Worm (Caenorhabditis elegans) whole organism, L1 larva: ENCODE data around the gene btb-5.

Experiments used
- C16A3.4 ChIP-seq: fragments of 150-350 bp; optimal IDR thresholded peaks from 2 replicates; lab custom pipeline; 2014; ENCODE audit warnings: missing biosample characterization, missing genetic modification characterization
- aha-1 ChIP-seq: fragments of 150-350 bp; optimal IDR thresholded peaks from 2 replicates; lab custom pipeline; 2014; ENCODE audit warnings: missing biosample characterization, missing genetic modification characterization
- alr-1 ChIP-seq: fragments of 200-800 bp; sonication (Bioruptor generic); optimal IDR thresholded peaks from 2 replicates; lab custom pipeline; 2018; ENCODE audit warnings: borderline replicate concordance, mild to moderate bottlenecking, missing genetic modification characterization, missing compliant biosample characterization
- blmp-1 ChIP-seq: fragments of 150-350 bp; optimal IDR thresholded peaks from 2 replicates; lab custom pipeline; 2014; ENCODE audit warnings: missing biosample characterization, missing genetic modification characterization
- ceh-82 ChIP-seq, 3 experiments: fragments of 150-350 bp in 1 of 3; sonication (generic microtip) in 2 of 3; optimal IDR thresholded peaks; 2 replicates each; lab custom pipeline; 2014 to 2017; ENCODE audit warnings: missing biosample characterization in 3 of 3, missing genetic modification characterization in 3 of 3
- efl-1 ChIP-seq, 4 experiments: fragments of 150-350 bp; optimal IDR thresholded peaks in 3 of 4; peaks in 1 of 4; 1 replicate in 1 of 4; 2 replicates in 3 of 4; lab custom pipeline; 2014; ENCODE audit warnings: missing biosample characterization in 2 of 4, missing genetic modification characterization in 2 of 4, missing genetic modification reagents in 2 of 4
- egl-27 ChIP-seq, 2 experiments: fragments of 150-350 bp in 1 of 2; sonication (generic microtip); optimal IDR thresholded peaks; 3 replicates each; lab custom pipeline; 2017 to 2018; ENCODE audit warnings: missing biosample characterization in 2 of 2, missing genetic modification characterization in 2 of 2, missing genetic modification reagents in 2 of 2
- elt-2 ChIP-seq: sonication (generic microtip); optimal IDR thresholded peaks from 2 replicates; lab custom pipeline; 2016; ENCODE audit warnings: missing genetic modification characterization, mild to moderate bottlenecking, inconsistent platforms, missing compliant biosample characterization, missing genetic modification reagents
- elt-3 ChIP-seq, 6 experiments: fragments of 150-350 bp in 1 of 6; sonication (generic microtip); optimal IDR thresholded peaks; 2 replicates each; lab custom pipeline; 2017 to 2018; ENCODE audit warnings: missing biosample characterization in 6 of 6, missing genetic modification characterization in 6 of 6, inconsistent platforms in 1 of 6
- ets-5 ChIP-seq: fragments of 200-800 bp; sonication (Bioruptor generic); IDR thresholded peaks from 2 replicates; pipeline ENCODE4 v1.3.6; 2022; ENCODE audit warnings: missing genetic modification characterization, missing compliant biosample characterization
- fkh-4 ChIP-seq: sonication (generic microtip); optimal IDR thresholded peaks from 2 replicates; lab custom pipeline; 2016; ENCODE audit warnings: missing compliant biosample characterization, missing genetic modification characterization, borderline replicate concordance
- fkh-8 ChIP-seq: sonication (generic microtip); optimal IDR thresholded peaks from 2 replicates; lab custom pipeline; 2016; ENCODE audit warnings: mild to moderate bottlenecking, missing genetic modification characterization, missing compliant biosample characterization
- grh-1 ChIP-seq: fragments of 200-800 bp; sonication (Bioruptor generic); IDR thresholded peaks from 2 replicates; pipeline ENCODE4 v1.3.6; 2022; ENCODE audit warnings: missing genetic modification reagents, missing genetic modification characterization, missing compliant biosample characterization
- lin-14 ChIP-seq: fragments of 200-800 bp; sonication (Bioruptor generic); optimal IDR thresholded peaks from 2 replicates; lab custom pipeline; 2018; ENCODE audit warnings: mild to moderate bottlenecking, missing genetic modification characterization, moderate library complexity, missing compliant biosample characterization
- lin-15B ChIP-seq: fragments of 150-350 bp; sonication (generic microtip); optimal IDR thresholded peaks from 3 replicates; lab custom pipeline; 2014; ENCODE audit warnings: missing biosample characterization, missing genetic modification characterization
- lin-35 ChIP-seq, 2 experiments: fragments of 150-350 bp; optimal IDR thresholded peaks; 2 replicates each; lab custom pipeline; 2014; ENCODE audit warnings: missing biosample characterization in 2 of 2, missing genetic modification characterization in 2 of 2, missing genetic modification reagents in 2 of 2
- lir-3 ChIP-seq: sonication (generic microtip); optimal IDR thresholded peaks from 2 replicates; lab custom pipeline; 2016; ENCODE audit warnings: mild to moderate bottlenecking, missing genetic modification characterization, moderate library complexity, missing compliant biosample characterization; ENCODE audit not compliant: poor library complexity
- lsy-2 ChIP-seq, 2 experiments: fragments of 150-350 bp; optimal IDR thresholded peaks; 2 replicates each; lab custom pipeline; 2014; ENCODE audit warnings: missing biosample characterization in 2 of 2, missing genetic modification characterization in 2 of 2
- mdl-1 ChIP-seq, 2 experiments: fragments of 150-350 bp; optimal IDR thresholded peaks; 2 replicates each; lab custom pipeline; 2014 to 2017; ENCODE audit warnings: missing biosample characterization in 2 of 2, missing genetic modification characterization in 2 of 2, inconsistent platforms in 1 of 2
- nhr-11 ChIP-seq: fragments of 150-350 bp; optimal IDR thresholded peaks from 2 replicates; lab custom pipeline; 2014; ENCODE audit warnings: missing biosample characterization, missing genetic modification characterization
- nhr-19 ChIP-seq: fragments of 200-800 bp; sonication (Bioruptor generic); conservative IDR thresholded peaks from 2 replicates; pipeline ENCODE4 v1.3.6; 2022; ENCODE audit warnings: missing genetic modification characterization, missing compliant biosample characterization
- nhr-20 ChIP-seq: sonication (generic microtip); optimal IDR thresholded peaks from 2 replicates; lab custom pipeline; 2016; ENCODE audit warnings: mild to moderate bottlenecking, missing genetic modification characterization, missing compliant biosample characterization
- nhr-237 ChIP-seq: fragments of 150-350 bp; optimal IDR thresholded peaks from 2 replicates; lab custom pipeline; 2014; ENCODE audit warnings: missing biosample characterization, missing genetic modification characterization
- nhr-28 ChIP-seq: fragments of 150-350 bp; optimal IDR thresholded peaks from 2 replicates; lab custom pipeline; 2014; ENCODE audit warnings: missing biosample characterization, missing genetic modification characterization
- nhr-71 ChIP-seq: sonication (generic microtip); optimal IDR thresholded peaks from 2 replicates; lab custom pipeline; 2016; ENCODE audit warnings: mild to moderate bottlenecking, missing genetic modification characterization, moderate library complexity, missing compliant biosample characterization
- nhr-85 ChIP-seq: sonication (generic microtip); peaks from one replicate; lab custom pipeline; 2016; ENCODE audit warnings: missing genetic modification characterization, inconsistent platforms, missing compliant biosample characterization
- nhr-90 ChIP-seq: sonication (generic microtip); optimal IDR thresholded peaks from 2 replicates; lab custom pipeline; 2016; ENCODE audit warnings: mild to moderate bottlenecking, missing genetic modification characterization, missing compliant biosample characterization; ENCODE audit not compliant: poor library complexity
- rnt-1 ChIP-seq: sonication (generic microtip); optimal IDR thresholded peaks from 2 replicates; lab custom pipeline; 2016; ENCODE audit warnings: mild to moderate bottlenecking, missing genetic modification characterization, moderate library complexity, missing compliant biosample characterization
- snpc-4 ChIP-seq: fragments of 150-350 bp; optimal IDR thresholded peaks from 2 replicates; lab custom pipeline; 2014; ENCODE audit warnings: missing biosample characterization, missing genetic modification characterization
- snu-23 ChIP-seq: sonication (generic microtip); optimal IDR thresholded peaks from 2 replicates; lab custom pipeline; 2016; ENCODE audit warnings: missing genetic modification characterization, missing compliant biosample characterization
- sox-4 ChIP-seq: sonication (generic microtip); optimal IDR thresholded peaks from 2 replicates; lab custom pipeline; 2016; ENCODE audit warnings: missing genetic modification characterization, missing compliant biosample characterization
- sptf-1 ChIP-seq: fragments of 150-350 bp; optimal IDR thresholded peaks from 2 replicates; lab custom pipeline; 2014; ENCODE audit warnings: missing biosample characterization, missing genetic modification characterization
- tbx-2 ChIP-seq: sonication (generic microtip); optimal IDR thresholded peaks from 2 replicates; lab custom pipeline; 2016; ENCODE audit warnings: missing genetic modification characterization, missing compliant biosample characterization
- tlp-1 ChIP-seq: fragments of 150-350 bp; optimal IDR thresholded peaks from 2 replicates; lab custom pipeline; 2014; ENCODE audit warnings: missing biosample characterization, missing genetic modification characterization
- unc-130 ChIP-seq: fragments of 150-350 bp; optimal IDR thresholded peaks from 2 replicates; lab custom pipeline; 2017; ENCODE audit warnings: missing biosample characterization, missing genetic modification characterization, inconsistent platforms
- unc-86 ChIP-seq: sonication (generic microtip); optimal IDR thresholded peaks from 2 replicates; lab custom pipeline; 2016; ENCODE audit warnings: missing genetic modification characterization, missing compliant biosample characterization
- unc-98 ChIP-seq: fragments of 200-800 bp; sonication (Bioruptor generic); IDR thresholded peaks from 2 replicates; pipeline ENCODE4 v1.3.6; 2022; ENCODE audit warnings: missing genetic modification characterization, missing compliant biosample characterization
- xbp-1 ChIP-seq: sonication (generic microtip); optimal IDR thresholded peaks from 2 replicates; lab custom pipeline; 2016; ENCODE audit warnings: missing genetic modification characterization, missing compliant biosample characterization
- zip-4 ChIP-seq: fragments of 200-800 bp; sonication (Bioruptor generic); optimal IDR thresholded peaks from 2 replicates; lab custom pipeline; 2018; ENCODE audit warnings: mild to moderate bottlenecking, missing genetic modification characterization, moderate library complexity, missing compliant biosample characterization

Gene btb-5

DNA sequence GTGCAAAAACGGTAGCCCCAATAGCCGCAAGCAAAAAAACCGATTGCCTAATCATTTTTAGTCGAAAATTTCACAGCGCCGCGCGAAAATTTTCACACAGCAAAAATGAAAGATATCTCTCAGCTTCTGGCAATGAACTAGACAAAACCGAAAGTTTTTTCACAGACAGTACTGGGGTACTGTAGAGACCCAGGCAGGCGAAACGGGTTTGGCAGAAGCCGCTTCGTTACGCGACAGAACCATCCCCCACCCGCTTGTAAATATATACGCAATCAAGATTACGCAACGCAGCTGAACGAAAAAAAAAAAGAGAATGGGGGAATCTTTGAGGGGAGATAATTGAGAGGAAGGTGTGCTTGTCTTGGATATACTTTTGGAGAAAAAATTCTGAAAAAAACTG is 41.4 kb downstream of the btb-5 start, which contains the start of gene H10E21.4:
Gene H10E21.4 (minus strand): TSS at position 167 of the 400 bp plus-strand sequence.
- TF ChIP-seq unc-98 (GFP tag; lab: Robert Waterston, UW), result no peak
- TF ChIP-seq grh-1 (GFP tag; lab: Robert Waterston, UW), result no peak
- TF ChIP-seq snu-23 (GFP tag; lab: Kevin White, UChicago), result no peak
- no peak for TF ChIP-seq ceh-82 (tag; optimal IDR thresholded peaks at IDR 0.05; lab: Kevin White, UChicago)
- TF ChIP-seq nhr-85 (tag; lab: Kevin White, UChicago), result no peak
- TF ChIP-seq lin-15B (tag; lab: Kevin White, UChicago), result no peak
- no peak for TF ChIP-seq unc-130 (tag; lab: Kevin White, UChicago)
- TF ChIP-seq blmp-1 (tag; lab: Kevin White, UChicago), result peak; percentile 71
- TF ChIP-seq rnt-1 (tag; lab: Kevin White, UChicago), result no peak

DNA sequence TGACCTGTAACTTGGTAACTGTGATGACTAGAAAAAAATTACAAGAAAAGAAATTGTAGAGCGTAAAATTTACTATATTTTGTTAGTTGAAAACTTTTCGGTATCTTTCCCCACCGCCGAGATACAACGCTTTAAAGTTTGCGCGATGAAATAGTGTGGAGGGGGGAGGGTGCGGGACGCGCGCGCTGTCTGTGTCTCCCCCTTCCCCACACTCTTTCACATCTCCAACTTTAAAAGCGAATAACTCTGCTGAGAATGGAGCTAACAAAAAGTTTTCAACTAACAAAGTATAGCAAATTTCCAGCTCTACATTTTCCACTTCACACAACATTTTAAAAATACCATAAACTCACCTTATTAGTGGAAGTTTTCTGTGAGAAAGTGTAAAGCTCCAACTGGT is 43.4 kb downstream of the btb-5 start:
- TF ChIP-seq snpc-4 (tag; lab: Kevin White, UChicago), result no peak
- no peak for TF ChIP-seq ets-5
- TF ChIP-seq unc-86, result no peak
- peak; percentile 56 for TF ChIP-seq nhr-85 (tag; lab: Kevin White, UChicago)
- TF ChIP-seq lir-3 (tag; lab: Kevin White, UChicago), result no peak
- no peak for TF ChIP-seq nhr-90
- no peak for TF ChIP-seq nhr-237
- no peak for TF ChIP-seq fkh-8 (tag; lab: Kevin White, UChicago)
- no peak for TF ChIP-seq xbp-1
- no peak for TF ChIP-seq efl-1 (optimal IDR thresholded peaks at IDR 0.05; lab: Kevin White, UChicago)
- peak in 1 of 2 experiments; percentile 47 for TF ChIP-seq efl-1 (GFP tag; optimal IDR thresholded peaks at IDR 0.05 in 1 of 2; lab: Kevin White, UChicago)
- no peak for TF ChIP-seq tbx-2 (tag; lab: Kevin White, UChicago)

DNA sequence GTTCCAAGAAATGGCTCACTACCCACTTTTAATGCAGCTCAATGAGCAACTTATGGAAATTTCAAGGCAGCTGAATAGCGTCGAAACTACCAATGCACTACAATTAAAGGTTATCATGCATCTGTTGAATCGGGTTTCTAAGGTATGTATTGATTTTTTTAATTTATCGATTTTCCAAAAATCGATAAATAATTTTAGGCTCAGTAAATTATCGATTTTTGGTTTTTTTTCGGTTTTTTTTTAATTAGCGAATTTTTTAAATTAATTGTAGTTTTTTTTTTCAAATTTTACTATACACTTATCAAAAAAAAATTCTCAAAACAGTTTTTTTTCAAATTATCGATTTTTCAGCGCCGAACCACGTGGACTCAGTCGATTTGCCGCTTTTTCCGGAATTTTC is 44.1 kb downstream of the btb-5 start:
- TF ChIP-seq sox-4 (tag; lab: Kevin White, UChicago), result no peak
- no peak for TF ChIP-seq alr-1 (tag; lab: Kevin White, UChicago)
- no peak for TF ChIP-seq lsy-2 (tag; optimal IDR thresholded peaks at IDR 0.05; lab: Kevin White, UChicago)
- peak; percentile 33 for TF ChIP-seq nhr-85 (tag; lab: Kevin White, UChicago)

DNA sequence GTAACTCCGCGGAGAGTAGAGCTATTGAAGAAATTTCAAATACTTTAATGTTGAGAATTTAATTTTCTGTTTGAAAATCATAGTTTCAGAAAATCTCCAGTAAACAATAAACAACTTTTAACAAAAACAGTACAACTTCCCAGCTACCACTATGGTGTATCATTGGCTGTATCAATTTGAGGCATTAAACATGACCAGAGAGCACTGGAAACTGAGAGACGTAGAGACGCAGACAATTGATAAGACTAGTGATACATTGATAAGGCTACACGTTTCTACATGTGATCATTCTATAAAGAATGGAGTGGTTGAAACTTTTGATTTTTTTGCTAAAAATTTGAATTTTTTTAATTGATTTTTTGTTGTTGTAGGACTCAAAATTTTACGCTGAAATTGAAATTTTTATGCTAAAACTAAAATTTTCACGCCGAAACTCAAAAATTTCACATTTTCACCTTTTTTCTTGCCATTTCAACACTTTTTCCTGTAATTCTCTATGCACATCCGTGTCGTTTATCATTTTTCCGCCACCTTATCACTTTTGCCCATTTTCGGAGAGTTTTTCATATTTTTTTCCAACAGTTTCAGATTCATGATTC is 45.6 kb downstream of the btb-5 start, which contains the start of gene H10E21.1:
Gene H10E21.1 (plus strand): TSS at position 549 of the 599 bp plus-strand sequence.
- TF ChIP-seq lin-14 (GFP tag; lab: Kevin White, UChicago), result no peak
- TF ChIP-seq nhr-20 (tag; lab: Kevin White, UChicago), result peak; percentile 43
- TF ChIP-seq nhr-90, result peak; percentile 9
- TF ChIP-seq tlp-1 (tag; lab: Kevin White, UChicago), result peak; percentile 53
- peak in 1 of 2 experiments; percentile 4 for TF ChIP-seq lsy-2 (tag; optimal IDR thresholded peaks at IDR 0.05; lab: Kevin White, UChicago)
- TF ChIP-seq aha-1 (tag; lab: Kevin White, UChicago), result no peak
- peak; percentile 48 for TF ChIP-seq blmp-1 (tag; lab: Kevin White, UChicago)
- peak; percentile 72 to 99 (median 98) for TF ChIP-seq elt-3 (tag; optimal IDR thresholded peaks at IDR 0.05; lab: Kevin White, UChicago)
- TF ChIP-seq elt-2 (tag; lab: Kevin White, UChicago), result peak; percentile 89
- TF ChIP-seq efl-1 (optimal IDR thresholded peaks at IDR 0.05; lab: Kevin White, UChicago), result no peak
- TF ChIP-seq efl-1 (GFP tag; optimal IDR thresholded peaks at IDR 0.05 in 1 of 2; lab: Kevin White, UChicago), result no peak
- TF ChIP-seq C16A3.4 (tag; lab: Kevin White, UChicago), result peak; percentile 5
- TF ChIP-seq nhr-11 (tag; lab: Kevin White, UChicago), result no peak
- TF ChIP-seq nhr-28, result no peak
- TF ChIP-seq fkh-4, result no peak
- TF ChIP-seq mdl-1 (tag; optimal IDR thresholded peaks at IDR 0.05; lab: Kevin White, UChicago), result peak in 1 of 2 experiments; percentile 32
- TF ChIP-seq zip-4 (GFP tag; lab: Kevin White, UChicago), result no peak
- no peak for TF ChIP-seq xbp-1
- no peak for TF ChIP-seq lir-3 (tag; lab: Kevin White, UChicago)
- TF ChIP-seq lin-35 (GFP tag; optimal IDR thresholded peaks at IDR 0.05; lab: Kevin White, UChicago), result peak in 1 of 2 experiments; percentile 61
- TF ChIP-seq nhr-71 (tag; lab: Kevin White, UChicago), result peak; percentile 20
- no peak for TF ChIP-seq unc-130 (tag; lab: Kevin White, UChicago)
- TF ChIP-seq sptf-1 (tag; lab: Kevin White, UChicago), result no peak
- no peak for TF ChIP-seq egl-27 (tag; optimal IDR thresholded peaks at IDR 0.05; lab: Kevin White, UChicago)
- 0 out of 2 replicates have a peak, but pooled peaks have one; percentile 5 for TF ChIP-seq nhr-19
